Fruit fly (Drosophila melanogaster) whole organism: ENCODE data around the gene stac.

Experiments used
- CG8478 ChIP-seq: fragments of >200 bp; optimal IDR thresholded peaks from 2 replicates; lab custom pipeline; 2018; ENCODE audit warnings: inconsistent platforms
- Dll ChIP-seq: fragments of >200 bp; optimal IDR thresholded peaks from 2 replicates; lab custom pipeline; 2017
- EcR ChIP-seq, 2 experiments: fragments of >200 bp; optimal IDR thresholded peaks; 2 replicates each; lab custom pipeline; 2017; ENCODE audit warnings: missing biosample characterization in 2 of 2, missing genetic modification characterization in 2 of 2, missing genetic modification reagents in 2 of 2
- pan ChIP-seq: fragments of >200 bp; optimal IDR thresholded peaks from 2 replicates; lab custom pipeline; 2017
- psq ChIP-seq: fragments of >200 bp; optimal IDR thresholded peaks from 2 replicates; lab custom pipeline; 2017
- usp ChIP-seq: fragments of >200 bp; optimal IDR thresholded peaks from 2 replicates; lab custom pipeline; 2017; ENCODE audit warnings: missing biosample characterization, missing genetic modification characterization, mixed read lengths

- TF ChIP-seq CG8478, result no peak
- TF ChIP-seq psq (lab: Kevin White, UChicago), result no peak
- no peak for TF ChIP-seq pan (lab: Kevin White, UChicago)
- TF ChIP-seq EcR (GFP tag; optimal IDR thresholded peaks at IDR 0.05; lab: Kevin White, UChicago), result no peak
- TF ChIP-seq usp (GFP tag; lab: Kevin White, UChicago), result no peak
- no peak for TF ChIP-seq Dll (lab: Kevin White, UChicago)
These were observed 8.6 kb upstream of the stac start, which contains the start of gene CG11790 for dm6 chr3R:25047504-25047903.
